Worm (Caenorhabditis elegans) whole organism, early embryonic: ENCODE measurements around the gene Y67D8C.22.

Source experiments
- B0310.2 ChIP-seq: sonication (generic microtip); optimal IDR thresholded peaks from 2 replicates; lab custom pipeline; 2016; ENCODE audit warnings: mild to moderate bottlenecking, missing genetic modification characterization, missing compliant biosample characterization
- aly-1 ChIP-seq: sonication (generic microtip); optimal IDR thresholded peaks from 2 replicates; lab custom pipeline; 2016; ENCODE audit warnings: missing genetic modification characterization, missing compliant biosample characterization
- ama-1 ChIP-seq: fragments of 150-350 bp; optimal IDR thresholded peaks from 2 replicates; lab custom pipeline; 2014
- ceh-36 ChIP-seq: sonication (generic microtip); optimal IDR thresholded peaks from 2 replicates; lab custom pipeline; 2016; ENCODE audit warnings: missing genetic modification characterization, inconsistent platforms, missing compliant biosample characterization
- ets-7 ChIP-seq: sonication (generic microtip); optimal IDR thresholded peaks from 2 replicates; lab custom pipeline; 2016; ENCODE audit warnings: missing genotype, missing genetic modification characterization, missing compliant biosample characterization
- flt-1 ChIP-seq: fragments of 200-800 bp; sonication (Bioruptor generic); IDR thresholded peaks from 2 replicates; pipeline ENCODE4 v1.3.6; 2022; ENCODE audit warnings: missing genetic modification characterization, missing compliant biosample characterization
- hnd-1 ChIP-seq: sonication (generic microtip); optimal IDR thresholded peaks from 2 replicates; lab custom pipeline; 2016; ENCODE audit warnings: missing genetic modification characterization, missing compliant biosample characterization
- pes-1 ChIP-seq: fragments of 200-800 bp; sonication (Bioruptor generic); IDR thresholded peaks from 2 replicates; pipeline ENCODE4 v1.3.6; 2022; ENCODE audit warnings: missing genetic modification reagents, missing genetic modification characterization, missing compliant biosample characterization
- scrt-1 ChIP-seq: fragments of 200-800 bp; sonication (Bioruptor generic); IDR thresholded peaks from 2 replicates; pipeline ENCODE4 v1.3.6; 2022; ENCODE audit warnings: missing genetic modification characterization, missing compliant biosample characterization
- tbx-11 ChIP-seq: fragments of 200-800 bp; sonication (Bioruptor generic); IDR thresholded peaks from 2 replicates; pipeline ENCODE4 v1.3.6; 2022; ENCODE audit warnings: missing genetic modification characterization, missing compliant biosample characterization
- tbx-37 ChIP-seq: fragments of 200-800 bp; sonication (Bioruptor generic); conservative IDR thresholded peaks from 2 replicates; pipeline ENCODE4 v1.3.6; 2022; ENCODE audit warnings: missing genetic modification reagents, missing genetic modification characterization, missing compliant biosample characterization
- tra-4 ChIP-seq: sonication (generic microtip); optimal IDR thresholded peaks from 2 replicates; lab custom pipeline; 2017; ENCODE audit warnings: missing genetic modification characterization, missing compliant biosample characterization

- no peak for TF ChIP-seq flt-1 (GFP tag; lab: Robert Waterston, UW)
- no peak for TF ChIP-seq B0310.2 (tag; lab: Kevin White, UChicago)
- TF ChIP-seq ama-1: no peak
- TF ChIP-seq tra-4 (tag; lab: Kevin White, UChicago): no peak
- no peak for TF ChIP-seq scrt-1
- TF ChIP-seq tbx-11: no peak
- TF ChIP-seq pes-1 (GFP tag; lab: Robert Waterston, UW): no peak
- no peak for TF ChIP-seq tbx-37
- no peak for TF ChIP-seq hnd-1 (tag; lab: Kevin White, UChicago)
- no peak for TF ChIP-seq ceh-36 (tag; lab: Kevin White, UChicago)
- no peak for TF ChIP-seq ets-7 (tag; lab: Kevin White, UChicago)
- TF ChIP-seq aly-1 (tag; lab: Kevin White, UChicago): no peak
Measured at ce11 chrIV:3055320-3055719, 20.8 kb downstream of the Y67D8C.22 start.
